Worm (Caenorhabditis elegans) whole organism, L4 larva: ENCODE data around the gene srw-140.

Experiments used
- ZK546.5 ChIP-seq, 2 experiments: sonication (generic microtip); optimal IDR thresholded peaks; 2 replicates each; lab custom pipeline; 2017; ENCODE audit warnings: missing biosample characterization in 2 of 2, missing genetic modification characterization in 2 of 2
- ceh-20 ChIP-seq: fragments of 200-800 bp; sonication (Bioruptor generic); IDR thresholded peaks from 2 replicates; pipeline ENCODE4 v1.3.6; 2022; ENCODE audit warnings: missing genetic modification reagents, missing genetic modification characterization, missing compliant biosample characterization
- ceh-28 ChIP-seq: fragments of 150-350 bp; optimal IDR thresholded peaks from 2 replicates; lab custom pipeline; 2014; ENCODE audit warnings: missing biosample characterization, missing genetic modification reagents, missing genetic modification characterization
- ceh-82 ChIP-seq: sonication (generic microtip); optimal IDR thresholded peaks from 2 replicates; lab custom pipeline; 2017; ENCODE audit warnings: missing biosample characterization, missing genetic modification characterization
- nhr-11 ChIP-seq: fragments of 150-350 bp; optimal IDR thresholded peaks from 2 replicates; lab custom pipeline; 2014; ENCODE audit warnings: missing biosample characterization, missing genetic modification characterization
- nhr-237 ChIP-seq: sonication (generic microtip); optimal IDR thresholded peaks from 2 replicates; lab custom pipeline; 2017; ENCODE audit warnings: missing biosample characterization, missing genetic modification characterization
- nhr-6 ChIP-seq: fragments of 150-350 bp; optimal IDR thresholded peaks from 2 replicates; lab custom pipeline; 2014; ENCODE audit warnings: missing biosample characterization, missing genetic modification characterization
- set-16 ChIP-seq: fragments of 200-800 bp; sonication (Bioruptor generic); IDR thresholded peaks from 2 replicates; pipeline ENCODE4 v1.3.6; 2022; ENCODE audit warnings: missing genetic modification reagents, missing genetic modification characterization, missing compliant biosample characterization

ce11 chrV:5155516-5155915 lies 10.0 kb upstream of the srw-140 start, which contains the start of gene srx-38:
- no peak for TF ChIP-seq ceh-82 (tag; lab: Kevin White, UChicago)
- no peak for TF ChIP-seq nhr-11
- no peak for TF ChIP-seq nhr-6 (tag; lab: Kevin White, UChicago)
- TF ChIP-seq ceh-28 (tag; lab: Kevin White, UChicago), result no peak
- no peak for TF ChIP-seq ceh-20 (GFP tag; lab: Robert Waterston, UW)
- no peak for TF ChIP-seq set-16 (GFP tag; lab: Robert Waterston, UW)
- no peak for TF ChIP-seq nhr-237 (tag; lab: Kevin White, UChicago)
- TF ChIP-seq ZK546.5 (tag; optimal IDR thresholded peaks at IDR 0.05; lab: Kevin White, UChicago), result no peak
